Fruit fly (Drosophila melanogaster): ENCODE data around the gene Qsox4.

Gene Qsox4

DNA sequence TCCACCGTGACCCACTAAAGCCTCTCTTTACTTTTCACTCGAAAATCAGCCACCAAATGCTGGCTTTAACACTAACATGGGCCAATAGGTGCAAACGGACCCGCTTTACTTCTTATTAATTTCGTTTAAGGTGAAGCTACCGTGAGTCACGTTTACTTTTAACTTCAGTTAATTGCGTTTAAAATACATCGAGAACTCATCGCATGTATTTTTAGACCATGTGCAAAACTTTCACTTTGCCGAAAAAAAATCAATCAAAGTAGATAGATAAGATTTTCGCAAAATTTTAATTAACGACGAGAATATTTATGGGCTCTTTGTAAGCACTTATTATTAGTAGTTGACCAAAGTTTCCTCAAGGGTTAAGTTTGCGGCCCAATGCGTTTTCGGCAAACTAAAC, 28.2 kb upstream of the Qsox4 start:
- TF ChIP-seq ttk (optimal IDR thresholded peaks at IDR 0.05): no peak
- no peak for TF ChIP-seq insv (optimal IDR thresholded peaks at IDR 0.05)
- no peak for TF ChIP-seq h (optimal IDR thresholded peaks at IDR 0.05)
- TF ChIP-seq Sin3A (optimal IDR thresholded peaks at IDR 0.05): no peak
- no peak for TF ChIP-seq Myc (optimal IDR thresholded peaks at IDR 0.05)
- no peak for TF ChIP-seq psq (optimal IDR thresholded peaks at IDR 0.05)

DNA sequence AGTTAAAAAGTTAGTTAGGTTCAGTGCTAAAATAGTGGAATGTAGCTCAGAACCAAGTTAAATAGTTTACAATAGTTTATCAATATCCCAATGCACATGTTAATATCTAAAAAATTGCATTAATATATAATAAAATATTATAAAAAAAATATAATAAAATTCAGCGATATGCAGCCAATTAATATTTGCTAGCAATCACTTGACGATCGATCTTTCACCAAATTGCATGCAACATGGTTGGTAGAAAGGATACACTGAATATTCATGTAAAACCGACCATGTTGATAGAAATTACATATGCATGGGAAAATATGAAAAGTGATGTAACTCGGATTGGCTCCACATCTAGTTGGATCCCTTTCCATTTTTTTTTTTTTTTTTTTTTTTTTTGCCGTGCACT, 26.9 kb upstream of the Qsox4 start:
- TF ChIP-seq Myc (optimal IDR thresholded peaks at IDR 0.05): no peak
- TF ChIP-seq h (optimal IDR thresholded peaks at IDR 0.05): no peak
- no peak for TF ChIP-seq insv (optimal IDR thresholded peaks at IDR 0.05)
- no peak for TF ChIP-seq psq (optimal IDR thresholded peaks at IDR 0.05)
- TF ChIP-seq ttk (optimal IDR thresholded peaks at IDR 0.05): no peak
- no peak for TF ChIP-seq Sin3A (optimal IDR thresholded peaks at IDR 0.05)

- TF ChIP-seq psq (optimal IDR thresholded peaks at IDR 0.05): no peak
- no peak for TF ChIP-seq Myc (optimal IDR thresholded peaks at IDR 0.05)
- TF ChIP-seq insv (optimal IDR thresholded peaks at IDR 0.05): no peak
- no peak for TF ChIP-seq Sin3A (optimal IDR thresholded peaks at IDR 0.05)
- TF ChIP-seq ttk (optimal IDR thresholded peaks at IDR 0.05): no peak
- no peak for TF ChIP-seq h (optimal IDR thresholded peaks at IDR 0.05)
Measured at dm6 chr3R:23677058-23677457, 25.5 kb upstream of the Qsox4 start, which contains the start of gene GILT3. Gene GILT3 (plus strand): TSS chr3R:23677358.

DNA sequence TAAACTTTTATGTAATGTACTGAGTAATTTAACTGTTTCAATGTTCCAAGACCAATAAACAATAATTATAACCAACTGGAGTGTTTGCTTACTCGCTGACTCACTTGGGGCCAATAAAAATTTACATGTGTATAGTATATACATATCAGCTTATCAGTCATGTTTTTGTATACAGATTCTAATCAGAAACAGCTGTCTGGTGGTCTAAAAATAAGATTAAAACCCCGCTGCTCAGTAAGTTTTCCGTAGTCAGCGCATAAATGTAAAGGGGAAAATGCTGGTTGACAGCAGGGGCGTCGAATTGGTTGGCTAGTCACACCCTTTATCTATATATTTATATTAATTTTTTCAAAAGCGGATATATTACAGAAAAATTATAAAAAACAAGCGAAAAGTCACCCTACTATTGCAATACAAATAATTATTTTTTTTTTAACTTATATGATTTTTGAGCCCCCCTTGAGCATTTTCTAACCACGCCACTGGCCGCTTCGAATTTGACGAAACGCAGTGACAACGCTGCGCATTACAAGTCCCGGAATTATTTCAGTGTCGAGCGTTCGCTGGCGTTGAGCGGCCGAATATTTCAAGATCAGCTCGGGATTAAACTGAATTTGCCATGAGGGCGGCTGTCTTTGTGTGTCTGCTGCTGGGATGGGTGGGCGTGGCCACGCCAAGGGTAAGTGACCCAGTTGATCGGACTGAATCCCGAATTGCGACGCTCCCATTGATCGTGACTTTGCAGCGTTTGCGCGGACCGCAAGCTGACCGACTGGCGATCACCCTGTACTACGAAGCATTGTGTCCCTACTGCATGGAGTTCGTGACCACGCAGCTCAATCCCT, 24.0 kb upstream of the Qsox4 start, which contains the start of gene GILT2:
Gene GILT2, plus strand, starts transcription at position 547 of the 845 bp plus-strand sequence.
- no peak for TF ChIP-seq ttk (optimal IDR thresholded peaks at IDR 0.05)
- TF ChIP-seq Myc (optimal IDR thresholded peaks at IDR 0.05): no peak
- TF ChIP-seq h (optimal IDR thresholded peaks at IDR 0.05): no peak
- no peak for TF ChIP-seq insv (optimal IDR thresholded peaks at IDR 0.05)
- TF ChIP-seq Sin3A (optimal IDR thresholded peaks at IDR 0.05): no peak
- TF ChIP-seq psq (optimal IDR thresholded peaks at IDR 0.05): no peak

DNA sequence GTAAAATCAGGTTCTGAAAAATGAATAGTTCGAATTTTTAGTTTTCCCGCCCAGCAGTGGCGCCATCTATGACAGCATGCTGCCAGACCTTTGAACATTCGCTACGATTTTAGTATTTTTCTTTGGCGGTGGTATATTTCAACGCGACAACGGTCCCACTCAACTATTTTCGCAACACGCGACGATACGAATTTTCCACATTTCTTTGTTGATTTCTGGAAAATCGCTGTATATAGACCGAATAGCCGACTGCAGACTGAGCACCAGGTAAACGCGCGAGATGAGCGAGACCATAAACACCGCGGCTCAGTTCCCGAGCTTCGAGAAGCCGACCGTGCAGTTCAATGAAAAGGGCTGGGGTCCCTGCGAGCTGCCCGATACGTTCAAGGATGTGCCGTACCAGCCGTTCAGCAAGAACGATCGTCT, 22.6 kb upstream of the Qsox4 start, which contains the start of gene eIF3d1:
Gene eIF3d1, plus strand, starts transcription at position 129 of the 426 bp plus-strand sequence.
- TF ChIP-seq Myc (optimal IDR thresholded peaks at IDR 0.05) (no peak), ttk (optimal IDR thresholded peaks at IDR 0.05) (no peak), h (optimal IDR thresholded peaks at IDR 0.05) (no peak), insv (optimal IDR thresholded peaks at IDR 0.05) (no peak), psq (optimal IDR thresholded peaks at IDR 0.05) (no peak), Sin3A (optimal IDR thresholded peaks at IDR 0.05) (no peak)

- TF ChIP-seq h (optimal IDR thresholded peaks at IDR 0.05) (no peak), Sin3A (optimal IDR thresholded peaks at IDR 0.05) (no peak), insv (optimal IDR thresholded peaks at IDR 0.05) (no peak), psq (optimal IDR thresholded peaks at IDR 0.05) (no peak), ttk (optimal IDR thresholded peaks at IDR 0.05) (no peak)
Measured at dm6 chr3R:23682203-23682602, 20.4 kb upstream of the Qsox4 start, which contains the start of gene CG16710. Gene CG16710 (plus strand): TSS chr3R:23682503.

DNA sequence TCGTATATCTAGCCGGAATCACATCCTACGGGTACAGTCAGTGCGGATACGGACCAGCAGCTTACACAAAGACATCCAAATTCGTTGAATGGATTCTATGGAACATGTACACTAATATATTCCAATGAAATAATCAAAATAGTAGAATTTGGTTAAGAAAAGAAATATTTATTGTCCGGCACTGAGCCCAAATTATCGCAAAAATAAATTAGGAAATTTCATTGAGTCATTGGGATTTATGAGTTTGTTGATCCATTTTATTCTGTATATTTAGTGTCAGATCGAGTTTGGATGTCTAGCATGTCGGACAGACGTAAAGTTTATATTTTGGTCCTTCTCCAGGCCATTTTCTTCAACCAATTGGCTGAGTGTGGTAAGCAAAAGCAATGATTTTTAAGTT, 18.8 kb upstream of the Qsox4 start, which contains the start of gene CG18754:
Gene CG18754, plus strand, starts transcription at position 301 of the 400 bp plus-strand sequence.
- TF ChIP-seq h (optimal IDR thresholded peaks at IDR 0.05) (no peak), Myc (optimal IDR thresholded peaks at IDR 0.05) (no peak), ttk (optimal IDR thresholded peaks at IDR 0.05) (no peak), Sin3A (optimal IDR thresholded peaks at IDR 0.05) (no peak), insv (optimal IDR thresholded peaks at IDR 0.05) (no peak), psq (optimal IDR thresholded peaks at IDR 0.05) (no peak)

DNA sequence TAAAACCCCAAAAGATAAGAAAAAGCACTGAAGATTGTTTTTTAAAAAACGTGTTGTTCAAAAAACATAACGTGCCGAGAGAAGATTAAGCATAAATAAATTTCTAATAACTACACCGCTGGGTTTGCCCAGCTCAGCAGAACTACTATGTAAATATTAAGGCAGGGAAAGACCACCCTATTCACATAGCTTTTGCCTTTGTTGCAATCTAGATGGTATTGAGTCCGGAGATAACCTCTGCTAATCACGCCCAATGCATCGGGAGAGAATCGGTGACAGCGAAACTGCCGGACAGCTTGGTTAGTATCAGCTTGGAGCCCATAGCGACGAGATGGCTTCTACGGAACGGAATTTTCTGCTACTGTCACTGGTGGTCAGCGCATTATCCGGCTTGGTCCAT, 16.6 kb upstream of the Qsox4 start, which contains the start of gene SPE:
Gene SPE, plus strand, starts transcription at position 301 of the 400 bp plus-strand sequence.
- TF ChIP-seq insv (optimal IDR thresholded peaks at IDR 0.05): no peak
- TF ChIP-seq Myc (optimal IDR thresholded peaks at IDR 0.05): no peak
- no peak for TF ChIP-seq Sin3A (optimal IDR thresholded peaks at IDR 0.05)
- TF ChIP-seq h (optimal IDR thresholded peaks at IDR 0.05): no peak
- no peak for TF ChIP-seq psq (optimal IDR thresholded peaks at IDR 0.05)
- TF ChIP-seq ttk (optimal IDR thresholded peaks at IDR 0.05): no peak

DNA sequence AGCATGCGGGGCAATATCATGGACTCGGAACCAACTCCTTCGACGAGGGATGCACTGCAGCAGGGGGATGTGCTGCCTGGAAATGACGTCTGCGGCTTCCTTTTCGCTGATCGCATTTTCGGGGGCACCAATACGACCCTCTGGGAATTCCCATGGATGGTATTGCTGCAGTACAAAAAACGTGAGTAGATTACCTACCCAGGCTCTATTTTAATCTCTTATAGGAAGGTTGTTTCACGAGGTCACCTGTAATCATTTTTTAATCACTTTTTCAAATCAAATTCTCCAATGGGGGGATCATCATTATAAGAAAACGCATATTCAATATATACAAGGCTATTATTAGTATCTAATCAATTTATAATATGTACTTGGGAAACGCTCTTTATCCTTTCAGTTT, 15.6 kb upstream of the Qsox4 start:
- TF ChIP-seq Sin3A (optimal IDR thresholded peaks at IDR 0.05): no peak
- TF ChIP-seq psq (optimal IDR thresholded peaks at IDR 0.05): no peak
- no peak for TF ChIP-seq ttk (optimal IDR thresholded peaks at IDR 0.05)
- no peak for TF ChIP-seq Myc (optimal IDR thresholded peaks at IDR 0.05)
- no peak for TF ChIP-seq h (optimal IDR thresholded peaks at IDR 0.05)
- TF ChIP-seq insv (optimal IDR thresholded peaks at IDR 0.05): no peak

- no peak for TF ChIP-seq Myc (optimal IDR thresholded peaks at IDR 0.05)
- TF ChIP-seq insv (optimal IDR thresholded peaks at IDR 0.05): no peak
- TF ChIP-seq Sin3A (optimal IDR thresholded peaks at IDR 0.05): no peak
- TF ChIP-seq psq (optimal IDR thresholded peaks at IDR 0.05): no peak
- no peak for TF ChIP-seq h (optimal IDR thresholded peaks at IDR 0.05)
- no peak for TF ChIP-seq ttk (optimal IDR thresholded peaks at IDR 0.05)
Measured at dm6 chr3R:23694579-23695033, 8.0 kb upstream of the Qsox4 start, which contains the start of gene CG10254. Gene CG10254 (minus strand): TSS chr3R:23694983.

DNA sequence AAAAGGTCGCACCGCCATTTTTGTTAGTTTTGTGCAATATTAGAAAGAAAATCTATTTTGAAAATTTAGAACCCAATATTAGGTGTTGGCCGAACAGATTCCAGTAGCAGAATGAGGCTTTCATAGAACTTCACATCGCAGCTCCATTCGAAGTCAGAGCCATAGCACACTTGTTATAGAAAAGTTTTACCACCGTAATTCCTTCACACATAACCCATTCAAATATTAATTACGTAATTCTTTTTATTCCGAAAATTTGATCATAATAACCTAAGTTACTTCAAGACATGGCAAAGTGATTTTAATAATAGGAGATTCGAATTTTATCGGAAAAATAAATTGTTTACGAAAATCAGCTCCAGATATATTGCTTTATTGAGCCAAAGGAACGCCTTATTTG, 6.4 kb upstream of the Qsox4 start, which contains the start of gene CG10252:
Gene CG10252, minus strand, starts transcription at position 101 of the 400 bp plus-strand sequence.
- TF ChIP-seq ttk (optimal IDR thresholded peaks at IDR 0.05): no peak
- no peak for TF ChIP-seq Myc (optimal IDR thresholded peaks at IDR 0.05)
- no peak for TF ChIP-seq insv (optimal IDR thresholded peaks at IDR 0.05)
- TF ChIP-seq psq (optimal IDR thresholded peaks at IDR 0.05): no peak
- no peak for TF ChIP-seq h (optimal IDR thresholded peaks at IDR 0.05)
- no peak for TF ChIP-seq Sin3A (optimal IDR thresholded peaks at IDR 0.05)

- no peak for TF ChIP-seq psq (optimal IDR thresholded peaks at IDR 0.05)
- no peak for TF ChIP-seq ttk (optimal IDR thresholded peaks at IDR 0.05)
Measured at dm6 chr3R:23698835-23699234, 3.7 kb upstream of the Qsox4 start, which contains the start of gene prt. Gene prt (minus strand): TSS chr3R:23699027.

All from Kc167 (cell line).